Worm (Caenorhabditis elegans) whole organism, L4 larva: ENCODE data around the gene F47F2.1.
A peak's percentile ranks its signal among the peaks of the same experiment; 100 is the strongest.

Experiments
- F37D6.2 ChIP-seq: sonication (generic microtip); optimal IDR thresholded peaks from 2 replicates; lab custom pipeline; 2016; ENCODE audit warnings: mild to moderate bottlenecking, missing genetic modification characterization, missing compliant biosample characterization
- F49E8.2 ChIP-seq: sonication (generic microtip); optimal IDR thresholded peaks from 2 replicates; lab custom pipeline; 2016; ENCODE audit warnings: missing compliant biosample characterization, mild to moderate bottlenecking, missing genetic modification characterization, borderline replicate concordance
- T26A8.4 ChIP-seq: fragments of 200-800 bp; sonication (Bioruptor generic); IDR thresholded peaks from 2 replicates; pipeline ENCODE4 v1.3.6; 2022; ENCODE audit warnings: missing genetic modification characterization, missing compliant biosample characterization
- Y105C5A.15 ChIP-seq: fragments of 200-800 bp; sonication (Bioruptor generic); IDR thresholded peaks from 2 replicates; pipeline ENCODE4 v1.3.6; 2022; ENCODE audit warnings: missing genetic modification characterization, missing compliant biosample characterization
- Y48G9A.11 ChIP-seq: fragments of 200-800 bp; sonication (Bioruptor generic); IDR thresholded peaks from 2 replicates; pipeline ENCODE4 v1.3.6; 2022; ENCODE audit warnings: missing genetic modification reagents, missing genetic modification characterization, missing compliant biosample characterization
- aha-1 ChIP-seq: fragments of 150-350 bp; peaks from one replicate; lab custom pipeline; 2014; ENCODE audit warnings: missing biosample characterization, missing genetic modification characterization
- arid-1 ChIP-seq: fragments of 200-800 bp; sonication (Bioruptor generic); conservative IDR thresholded peaks from 2 replicates; pipeline ENCODE4 v1.3.6; 2022; ENCODE audit warnings: missing genetic modification reagents, missing genetic modification characterization, missing compliant biosample characterization
- ceh-32 ChIP-seq: sonication (generic microtip); optimal IDR thresholded peaks from 2 replicates; lab custom pipeline; 2016; ENCODE audit warnings: mild to moderate bottlenecking, missing genetic modification characterization, missing compliant biosample characterization; ENCODE audit not compliant: poor library complexity
- ces-1 ChIP-seq: fragments of 150-350 bp; sonication (generic microtip); optimal IDR thresholded peaks from 4 replicates; lab custom pipeline; 2014; ENCODE audit warnings: missing biosample characterization, missing genetic modification reagents, missing genetic modification characterization
- daf-12 ChIP-seq: fragments of 150-350 bp; optimal IDR thresholded peaks from 2 replicates; lab custom pipeline; 2014; ENCODE audit warnings: missing biosample characterization, missing genetic modification reagents, missing genetic modification characterization
- daf-16 ChIP-seq, 3 experiments: sonication (generic microtip); optimal IDR thresholded peaks; 2 replicates each; lab custom pipeline; 2016 to 2017; ENCODE audit warnings: missing genetic modification characterization in 3 of 3, missing genetic modification reagents in 3 of 3, mild to moderate bottlenecking in 2 of 3, missing compliant biosample characterization in 2 of 3, missing biosample characterization in 1 of 3, moderate library complexity in 1 of 3
- dmd-6 ChIP-seq: fragments of 200-800 bp; sonication (Bioruptor generic); IDR thresholded peaks from 2 replicates; pipeline ENCODE4 v1.3.6; 2022; ENCODE audit warnings: missing genetic modification reagents, missing genetic modification characterization, missing compliant biosample characterization
- fkh-10 ChIP-seq: fragments of 150-350 bp; optimal IDR thresholded peaks from 2 replicates; lab custom pipeline; 2014; ENCODE audit warnings: missing biosample characterization, missing genetic modification reagents, missing genetic modification characterization
- hif-1 ChIP-seq, 2 experiments: sonication (generic microtip); optimal IDR thresholded peaks; 2 replicates each; lab custom pipeline; 2016 to 2017; ENCODE audit warnings: missing compliant biosample characterization in 2 of 2, missing genetic modification characterization in 2 of 2, missing genetic modification reagents in 2 of 2, missing genotype in 2 of 2, mild to moderate bottlenecking in 1 of 2
- jun-1 ChIP-seq: fragments of 150-350 bp; optimal IDR thresholded peaks from 2 replicates; lab custom pipeline; 2014; ENCODE audit warnings: missing biosample characterization, missing genetic modification reagents, missing genetic modification characterization
- mes-2 ChIP-seq: sonication (generic microtip); optimal IDR thresholded peaks from 2 replicates; lab custom pipeline; 2016; ENCODE audit warnings: missing genotype, mild to moderate bottlenecking, missing genetic modification characterization, missing compliant biosample characterization; ENCODE audit not compliant: poor library complexity, severe bottlenecking
- nhr-10 ChIP-seq: fragments of 150-350 bp; optimal IDR thresholded peaks from 2 replicates; lab custom pipeline; 2014; ENCODE audit warnings: missing biosample characterization, missing genetic modification characterization
- nhr-102 ChIP-seq: sonication (generic microtip); optimal IDR thresholded peaks from 2 replicates; lab custom pipeline; 2016; ENCODE audit warnings: mild to moderate bottlenecking, missing genetic modification characterization, moderate library complexity, missing compliant biosample characterization
- nhr-11 ChIP-seq: fragments of 150-350 bp; optimal IDR thresholded peaks from 2 replicates; lab custom pipeline; 2014; ENCODE audit warnings: missing biosample characterization, missing genetic modification characterization
- nhr-237 ChIP-seq: sonication (generic microtip); optimal IDR thresholded peaks from 2 replicates; lab custom pipeline; 2017; ENCODE audit warnings: missing biosample characterization, missing genetic modification characterization
- nhr-25 ChIP-seq: sonication (generic microtip); optimal IDR thresholded peaks from 2 replicates; lab custom pipeline; 2017; ENCODE audit warnings: missing genetic modification characterization, mild to moderate bottlenecking, missing compliant biosample characterization, antibody characterized with exemption, moderate library complexity, borderline replicate concordance; ENCODE audit not compliant: insufficient read depth
- pha-4 ChIP-seq, 2 experiments: fragments of 150-350 bp in 1 of 2; fragments of 200-800 bp in 1 of 2; sonication (Bioruptor generic) in 1 of 2; IDR thresholded peaks in 1 of 2; optimal IDR thresholded peaks in 1 of 2; 2 replicates each; pipeline versions ENCODE4 v1.3.6 to Lab custom; 2014 to 2022; ENCODE audit warnings: missing genetic modification characterization in 2 of 2, missing genetic modification reagents in 2 of 2, missing biosample characterization in 1 of 2, missing compliant biosample characterization in 1 of 2
- php-3 ChIP-seq: fragments of 200-800 bp; sonication (Bioruptor generic); IDR thresholded peaks from 2 replicates; pipeline ENCODE4 v1.3.6; 2022; ENCODE audit warnings: missing genetic modification reagents, missing genetic modification characterization, missing compliant biosample characterization
- spr-3 ChIP-seq: fragments of 200-800 bp; sonication (Bioruptor generic); optimal IDR thresholded peaks from 2 replicates; lab custom pipeline; 2018; ENCODE audit warnings: mild to moderate bottlenecking, missing genetic modification characterization, missing compliant biosample characterization
- tra-1 ChIP-seq: fragments of 200-800 bp; sonication (Bioruptor generic); IDR thresholded peaks from 2 replicates; pipeline ENCODE4 v1.3.6; 2022; ENCODE audit warnings: missing genetic modification reagents, missing genetic modification characterization, missing compliant biosample characterization
- unc-62 ChIP-seq, 3 experiments: fragments of 150-350 bp in 1 of 3; sonication (generic microtip); optimal IDR thresholded peaks in 2 of 3; peaks in 1 of 3; 1 replicate in 1 of 3; 2 replicates in 2 of 3; lab custom pipeline; 2014 to 2017; ENCODE audit warnings: missing biosample characterization in 3 of 3, missing genetic modification characterization in 3 of 3, missing genetic modification reagents in 3 of 3, missing genotype in 1 of 3

The F47F2.1 gene

ce11 chrX:3859449-3859848 lies 18.9 kb upstream of the F47F2.1 start:
- TF ChIP-seq hif-1 (tag; optimal IDR thresholded peaks at IDR 0.05; lab: Kevin White, UChicago) (no peak), unc-62 (GFP tag; optimal IDR thresholded peaks at IDR 0.05 in 1 of 2; lab: Kevin White, UChicago) (peak in 1 of 2 experiments; percentile 98), unc-62 (tag; optimal IDR thresholded peaks at IDR 0.05; lab: Kevin White, UChicago) (no peak), pha-4 (GFP tag; IDR thresholded peaks at IDR 0.05; lab: Robert Waterston, UW) (no peak), pha-4 (tag; optimal IDR thresholded peaks at IDR 0.05; lab: Kevin White, UChicago) (no peak), T26A8.4 (GFP tag; lab: Robert Waterston, UW) (no peak)
- TF ChIP-seq, all 104 proteins: peak for 1

DNA sequence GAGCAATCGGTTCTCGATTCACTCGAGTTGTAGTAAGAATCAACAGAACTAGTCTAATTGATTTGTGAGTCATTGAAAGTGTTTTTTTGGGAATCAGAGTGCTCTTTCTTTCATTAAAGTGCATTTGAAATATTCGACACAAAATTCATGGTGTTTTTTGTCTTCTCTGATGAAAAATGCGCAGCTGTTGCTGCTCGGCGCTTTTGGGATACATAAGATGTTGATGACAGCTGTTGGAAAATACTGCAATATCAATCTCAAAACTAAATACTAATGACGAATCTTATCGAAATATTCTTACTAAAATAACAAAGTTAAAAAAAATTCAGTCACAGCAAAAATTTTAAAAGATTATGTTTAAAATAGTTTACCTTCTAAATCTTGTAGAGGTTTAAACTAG lies 17.0 kb upstream of the F47F2.1 start:
- peak in 1 of 2 experiments; percentile 61 for TF ChIP-seq daf-16 (GFP tag; optimal IDR thresholded peaks at IDR 0.05; lab: Kevin White, UChicago)
- TF ChIP-seq daf-16 (tag; optimal IDR thresholded peaks at IDR 0.05; lab: Kevin White, UChicago), result no peak
- no peak for TF ChIP-seq spr-3 (GFP tag; lab: Kevin White, UChicago)

DNA sequence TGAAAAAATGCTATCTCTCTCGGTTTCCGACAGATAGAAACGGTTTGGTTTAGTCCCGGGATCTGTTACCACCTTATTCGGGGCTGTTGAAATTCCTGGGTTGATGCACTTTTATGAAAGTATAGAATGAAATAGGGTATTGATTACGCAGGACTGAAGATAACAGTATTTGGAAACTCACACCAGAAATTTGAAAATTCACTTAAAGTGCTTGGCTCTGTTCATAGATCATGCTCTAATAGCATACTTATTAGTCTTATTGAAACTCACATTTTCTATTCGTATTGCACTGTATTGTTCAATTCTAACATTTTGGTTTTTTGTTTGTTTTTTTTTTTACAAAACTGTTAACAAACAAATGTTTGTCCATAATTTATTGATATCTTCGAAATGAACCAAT lies 12.1 kb upstream of the F47F2.1 start:
- TF ChIP-seq aha-1 (tag; lab: Kevin White, UChicago), result peak; percentile 95
- TF ChIP-seq dmd-6 (GFP tag; lab: Robert Waterston, UW), result no peak
- TF ChIP-seq unc-62 (GFP tag; optimal IDR thresholded peaks at IDR 0.05 in 1 of 2; lab: Kevin White, UChicago), result peak in 1 of 2 experiments; percentile 24
- no peak for TF ChIP-seq unc-62 (tag; optimal IDR thresholded peaks at IDR 0.05; lab: Kevin White, UChicago)

DNA sequence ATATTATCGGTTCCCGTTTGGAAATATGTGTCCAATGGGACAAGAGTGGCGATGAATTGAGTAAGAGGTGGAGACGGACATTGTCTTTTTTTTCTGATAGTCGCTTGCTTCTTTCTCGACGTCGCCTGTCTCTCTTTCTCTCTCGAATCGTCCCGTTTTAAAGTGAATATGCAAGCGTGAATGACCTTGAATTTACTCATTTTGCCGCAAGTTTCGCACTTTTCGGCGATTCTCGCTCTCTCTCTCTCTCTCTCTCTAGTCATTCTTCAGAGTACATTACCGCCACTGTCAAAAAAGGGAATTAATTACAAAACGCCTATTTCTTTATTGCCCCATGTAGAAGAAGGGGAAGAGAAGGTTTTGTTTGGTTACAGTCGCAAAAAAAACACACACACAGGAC lies 10.6 kb upstream of the F47F2.1 start:
- TF ChIP-seq php-3 (GFP tag; lab: Robert Waterston, UW) (no peak), nhr-25 (tag; lab: Kevin White, UChicago) (peak; percentile 34), unc-62 (GFP tag; optimal IDR thresholded peaks at IDR 0.05 in 1 of 2; lab: Kevin White, UChicago) (peak in 1 of 2 experiments; percentile 95), unc-62 (tag; optimal IDR thresholded peaks at IDR 0.05; lab: Kevin White, UChicago) (no peak), F49E8.2 (tag; lab: Kevin White, UChicago) (no peak), daf-12 (no peak)

- peak; percentile 77 for TF ChIP-seq fkh-10 (GFP tag; lab: Kevin White, UChicago)
- TF ChIP-seq Y105C5A.15, result no peak
- no peak for TF ChIP-seq nhr-237 (tag; lab: Kevin White, UChicago)
- peak; percentile 13 for TF ChIP-seq ces-1
- no peak for TF ChIP-seq nhr-102 (tag; lab: Kevin White, UChicago)
- no peak for TF ChIP-seq nhr-10 (tag; lab: Kevin White, UChicago)
- no peak for TF ChIP-seq tra-1
- TF ChIP-seq aha-1 (tag; lab: Kevin White, UChicago), result peak; percentile 7
- TF ChIP-seq mes-2, result no peak
- no peak for TF ChIP-seq T26A8.4 (GFP tag; lab: Robert Waterston, UW)
- no peak for TF ChIP-seq F49E8.2 (tag; lab: Kevin White, UChicago)
- TF ChIP-seq nhr-11, result no peak
Measured at ce11 chrX:3871578-3872234, 6.6 kb upstream of the F47F2.1 start.

DNA sequence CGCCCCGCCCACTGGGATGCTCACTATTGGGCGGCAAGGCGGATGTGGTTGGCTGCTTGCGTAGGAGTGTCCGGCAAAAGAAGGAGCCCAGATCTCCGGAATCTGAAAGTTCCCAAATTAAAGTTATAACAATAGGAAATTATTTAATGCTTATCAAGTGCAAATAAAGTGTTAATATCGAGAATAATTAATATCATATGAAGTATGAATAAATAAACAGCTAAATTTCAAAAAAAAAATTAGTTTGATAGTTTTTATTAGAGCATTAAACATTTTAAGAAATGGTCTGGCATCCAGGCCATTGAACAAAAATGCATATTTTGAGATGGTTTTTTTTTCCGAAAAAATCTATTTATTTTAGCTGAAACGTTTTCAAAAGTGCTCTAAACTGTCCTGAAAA lies 4.9 kb upstream of the F47F2.1 start, which contains the start of gene lim-4:
lim-4 (minus strand) TSS at position 101 of the 400 bp plus-strand sequence.
- TF ChIP-seq arid-1 (GFP tag; lab: Robert Waterston, UW), result no peak
- TF ChIP-seq Y48G9A.11 (GFP tag; lab: Robert Waterston, UW), result no peak
- TF ChIP-seq F37D6.2, result no peak
- TF ChIP-seq ceh-32 (tag; lab: Kevin White, UChicago), result no peak
- TF ChIP-seq dmd-6 (GFP tag; lab: Robert Waterston, UW), result no peak
- TF ChIP-seq jun-1 (tag; lab: Kevin White, UChicago), result no peak
